Worm (Caenorhabditis elegans): ENCODE measurements around the gene asm-2.

DNA sequence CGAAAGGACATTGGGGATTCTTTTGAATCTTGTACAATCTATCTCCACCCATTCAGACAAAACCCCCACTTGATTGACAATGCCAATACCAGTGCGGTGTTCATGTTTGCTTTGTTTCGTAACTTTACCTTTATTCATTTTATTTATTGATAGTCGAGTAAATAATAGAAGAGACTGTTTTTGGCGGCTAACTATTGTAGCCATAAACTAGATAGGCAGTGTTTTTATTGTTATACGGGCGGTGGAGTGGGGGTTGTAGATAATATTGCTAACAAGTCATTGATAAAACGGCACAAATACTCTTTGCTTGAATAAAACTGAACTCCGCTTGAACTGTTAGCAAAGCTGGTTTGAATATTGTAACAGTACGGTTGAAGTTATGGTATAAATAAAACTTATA lies 40.9 kb upstream of the asm-2 start:
- TF ChIP-seq F13C5.2 (tag; optimal IDR thresholded peaks at IDR 0.05) (no peak), ama-1 (optimal IDR thresholded peaks at IDR 0.05) (no peak), flt-1 (GFP tag; IDR thresholded peaks at IDR 0.05) (no peak), B0310.2 (tag; optimal IDR thresholded peaks at IDR 0.05) (no peak), tbx-11 (GFP tag; IDR thresholded peaks at IDR 0.05) (no peak), hmg-4 (GFP tag; optimal IDR thresholded peaks at IDR 0.05) (no peak), hnd-1 (tag; optimal IDR thresholded peaks at IDR 0.05) (no peak)
